Worm (Caenorhabditis elegans) whole organism, L4 larva: ENCODE measurements around the gene ifa-4.

Experiments used
- F26F4.8 ChIP-seq: fragments of 200-800 bp; sonication (Bioruptor generic); conservative IDR thresholded peaks from 2 replicates; pipeline ENCODE4 v1.3.6; 2022; ENCODE audit warnings: missing genetic modification characterization, missing compliant biosample characterization
- F37D6.2 ChIP-seq: sonication (generic microtip); optimal IDR thresholded peaks from 2 replicates; lab custom pipeline; 2016; ENCODE audit warnings: mild to moderate bottlenecking, missing genetic modification characterization, missing compliant biosample characterization
- aly-2 ChIP-seq: sonication (generic microtip); optimal IDR thresholded peaks from 2 replicates; lab custom pipeline; 2018; ENCODE audit warnings: missing biosample characterization, missing genetic modification characterization
- daf-19 ChIP-seq: fragments of 200-800 bp; sonication (Bioruptor generic); conservative IDR thresholded peaks from 2 replicates; pipeline ENCODE4 v1.3.6; 2022; ENCODE audit warnings: missing genetic modification characterization, missing compliant biosample characterization
- jun-1 ChIP-seq: fragments of 150-350 bp; optimal IDR thresholded peaks from 2 replicates; lab custom pipeline; 2014; ENCODE audit warnings: missing biosample characterization, missing genetic modification reagents, missing genetic modification characterization
- lir-3 ChIP-seq: sonication (generic microtip); optimal IDR thresholded peaks from 2 replicates; lab custom pipeline; 2016; ENCODE audit warnings: mild to moderate bottlenecking, missing genetic modification characterization, missing compliant biosample characterization
- lsy-2 ChIP-seq, 2 experiments: fragments of 150-350 bp in 1 of 2; sonication (generic microtip) in 1 of 2; optimal IDR thresholded peaks; 2 replicates each; lab custom pipeline; 2014 to 2017; ENCODE audit warnings: missing biosample characterization in 2 of 2, missing genetic modification characterization in 2 of 2
- nhr-11 ChIP-seq: fragments of 150-350 bp; optimal IDR thresholded peaks from 2 replicates; lab custom pipeline; 2014; ENCODE audit warnings: missing biosample characterization, missing genetic modification characterization
- nhr-48 ChIP-seq: sonication (generic microtip); optimal IDR thresholded peaks from 2 replicates; lab custom pipeline; 2016; ENCODE audit warnings: mild to moderate bottlenecking, missing genetic modification characterization, missing compliant biosample characterization
- pha-4 ChIP-seq, 2 experiments: fragments of 150-350 bp in 1 of 2; fragments of 200-800 bp in 1 of 2; sonication (Bioruptor generic) in 1 of 2; IDR thresholded peaks in 1 of 2; optimal IDR thresholded peaks in 1 of 2; 2 replicates each; pipeline versions ENCODE4 v1.3.6 to Lab custom; 2014 to 2022; ENCODE audit warnings: missing genetic modification characterization in 2 of 2, missing genetic modification reagents in 2 of 2, missing biosample characterization in 1 of 2, missing compliant biosample characterization in 1 of 2
- zip-2 ChIP-seq: fragments of 150-350 bp; optimal IDR thresholded peaks from 2 replicates; lab custom pipeline; 2014; ENCODE audit warnings: missing biosample characterization, missing genetic modification characterization
- ztf-11 ChIP-seq: fragments of 150-350 bp; optimal IDR thresholded peaks from 2 replicates; lab custom pipeline; 2014; ENCODE audit warnings: missing biosample characterization, missing genetic modification characterization

DNA sequence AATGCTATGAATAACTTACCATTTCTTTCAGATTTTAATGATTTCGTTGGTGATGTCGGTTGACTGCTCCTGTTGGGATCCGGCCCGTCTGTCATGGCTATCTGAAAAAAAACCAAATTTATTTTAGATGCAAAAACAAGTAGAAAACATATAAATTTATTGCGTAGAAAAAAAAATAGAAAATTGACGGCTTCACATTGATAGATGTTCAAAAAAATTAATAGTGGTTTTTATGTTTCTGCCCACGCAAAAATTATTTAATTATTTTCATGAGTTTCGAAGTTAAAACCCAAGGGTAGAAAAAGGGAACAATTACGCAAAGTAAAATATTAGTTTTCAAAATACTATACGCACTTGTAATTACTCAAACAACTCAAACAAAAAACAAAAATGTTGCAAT is 13.9 kb upstream of the ifa-4 start, which contains the start of gene mct-4:
- TF ChIP-seq F37D6.2 (no peak), lsy-2 (tag; optimal IDR thresholded peaks at IDR 0.05; lab: Kevin White, UChicago) (no peak), zip-2 (tag; lab: Kevin White, UChicago) (no peak), nhr-11 (tag; lab: Kevin White, UChicago) (no peak), ztf-11 (tag; lab: Kevin White, UChicago) (no peak), lir-3 (no peak), jun-1 (tag; lab: Kevin White, UChicago) (no peak), pha-4 (GFP tag; IDR thresholded peaks at IDR 0.05; lab: Robert Waterston, UW) (no peak), pha-4 (tag; optimal IDR thresholded peaks at IDR 0.05; lab: Kevin White, UChicago) (no peak), F26F4.8 (GFP tag; lab: Robert Waterston, UW) (no peak), daf-19 (GFP tag; lab: Robert Waterston, UW) (no peak), aly-2 (tag; lab: Kevin White, UChicago) (no peak), nhr-48 (tag; lab: Kevin White, UChicago) (no peak)
